Worm (Caenorhabditis elegans) whole organism, dauer: ENCODE data around the gene ufc-1.

ENCODE experiments used
- unc-62 ChIP-seq: sonication (generic microtip); optimal IDR thresholded peaks from 2 replicates; lab custom pipeline; 2017; ENCODE audit warnings: missing biosample characterization, missing genetic modification reagents, missing genetic modification characterization

The ufc-1 gene

DNA sequence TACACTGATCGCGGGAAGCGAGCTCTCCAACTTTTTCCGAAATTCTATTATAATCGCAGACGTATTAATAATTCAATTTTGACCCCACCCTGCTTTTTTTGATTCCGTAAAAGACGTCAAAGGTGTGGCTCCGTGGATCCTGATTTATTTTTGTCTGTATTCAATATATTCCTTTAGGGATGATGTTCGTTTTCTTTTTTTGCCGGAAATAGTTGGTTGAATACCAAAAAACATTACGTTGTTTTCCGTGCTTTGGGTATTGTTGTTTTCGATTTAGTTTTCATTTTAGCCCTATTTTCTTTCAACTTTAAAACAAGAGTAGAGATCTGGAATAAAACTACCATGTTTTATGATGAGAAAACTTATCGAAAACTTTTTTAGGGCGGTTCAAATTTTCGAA, 45.4 kb downstream of the ufc-1 start:
- TF ChIP-seq unc-62: no peak
